Fruit fly (Drosophila melanogaster): ENCODE data around the gene CG10237.

The CG10237 gene

DNA sequence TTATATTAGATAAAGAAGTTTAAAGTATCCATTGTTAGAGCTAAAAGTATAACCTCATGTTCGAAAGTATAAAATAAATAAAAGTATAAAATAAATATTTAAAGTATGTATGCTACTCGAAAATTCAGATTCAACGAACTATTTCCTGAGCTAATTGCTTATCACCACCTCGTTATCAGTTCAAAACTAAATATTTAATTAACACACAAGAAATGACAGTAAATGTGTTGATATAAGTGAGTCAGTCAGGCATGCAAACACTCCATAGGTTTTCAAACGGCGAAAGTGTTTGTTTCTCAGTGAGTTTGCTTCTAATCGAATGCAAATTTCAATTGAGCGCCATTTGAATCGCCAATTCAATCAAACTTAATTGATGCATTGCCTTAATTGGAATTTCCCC lies 8.3 kb downstream of the CG10237 start (continued):
- TF ChIP-seq NFAT (GFP tag; IDR thresholded peaks at IDR 0.05) (no peak), CG18764 (GFP tag; optimal IDR thresholded peaks at IDR 0.05) (peak; percentile 12), oc (tag; optimal IDR thresholded peaks at IDR 0.05) (no peak), Drgx (GFP tag; IDR thresholded peaks at IDR 0.05) (no peak), Fer3 (tag; optimal IDR thresholded peaks at IDR 0.05) (peak; percentile 34), Bgb (GFP tag; IDR thresholded peaks at IDR 0.05; ENCODE audit: partially characterized antibody) (no peak), Bdp1 (GFP tag; optimal IDR thresholded peaks at IDR 0.05) (no peak), Dip3 (GFP tag; optimal IDR thresholded peaks at IDR 0.05) (no peak), mirr (GFP tag; optimal IDR thresholded peaks at IDR 0.05) (peak; percentile 72), CG3407 (GFP tag; optimal IDR thresholded peaks at IDR 0.05) (peak; percentile 83), ind (GFP tag; optimal IDR thresholded peaks at IDR 0.05) (no peak), fd64A (GFP tag; optimal IDR thresholded peaks at IDR 0.05) (peak; percentile 79), bbx (GFP tag; IDR thresholded peaks at IDR 0.05; ENCODE audit: partially characterized antibody) (no peak), da (GFP tag; optimal IDR thresholded peaks at IDR 0.05) (no peak), sug (tag; optimal IDR thresholded peaks at IDR 0.05) (peak; percentile 30), lilli (GFP tag; optimal IDR thresholded peaks at IDR 0.05) (no peak), fd102C (GFP tag; optimal IDR thresholded peaks at IDR 0.05) (peak; percentile 79), Dad (GFP tag; optimal IDR thresholded peaks at IDR 0.05) (no peak), lmd (GFP tag; IDR thresholded peaks at IDR 0.05) (no peak), bsh (GFP tag; optimal IDR thresholded peaks at IDR 0.05) (peak in 1 of 2 experiments; percentile 61), CG17385 (GFP tag; optimal IDR thresholded peaks at IDR 0.05) (peak; percentile 55), chif (GFP tag; optimal IDR thresholded peaks at IDR 0.05) (peak in 1 of 2 experiments; percentile 3), CG10565 (GFP tag; optimal IDR thresholded peaks at IDR 0.05) (no peak), D19B (GFP tag; optimal IDR thresholded peaks at IDR 0.05) (no peak), CG18011 (GFP tag; optimal IDR thresholded peaks at IDR 0.05) (no peak), twi (tag; optimal IDR thresholded peaks at IDR 0.05) (no peak), trh (GFP tag; optimal IDR thresholded peaks at IDR 0.05) (no peak), Atf3 (GFP tag; optimal IDR thresholded peaks at IDR 0.05) (no peak), cg (GFP tag; optimal IDR thresholded peaks at IDR 0.05) (no peak), MESR4 (GFP tag; optimal IDR thresholded peaks at IDR 0.05) (no peak), CG18262 (tag; optimal IDR thresholded peaks at IDR 0.05) (peak; percentile 67), Tbp (GFP tag; optimal IDR thresholded peaks at IDR 0.05) (no peak), NfI (GFP tag; optimal IDR thresholded peaks at IDR 0.05) (no peak), trem (tag; optimal IDR thresholded peaks at IDR 0.05) (peak; percentile 53), CG11723 (GFP tag; optimal IDR thresholded peaks at IDR 0.05) (peak; percentile 28), cad (GFP tag; optimal IDR thresholded peaks at IDR 0.05) (no peak), disco-r (GFP tag; optimal IDR thresholded peaks at IDR 0.05) (no peak), h (optimal IDR thresholded peaks at IDR 0.05) (no peak), sens (GFP tag) (peak; percentile 77), amos (GFP tag; IDR thresholded peaks at IDR 0.05; ENCODE audit: partially characterized antibody) (no peak), sima (GFP tag; optimal IDR thresholded peaks at IDR 0.05) (no peak), Ets65A (GFP tag) (no peak), salm (tag; optimal IDR thresholded peaks at IDR 0.05) (peak; percentile 83), hb (GFP tag; IDR thresholded peaks at IDR 0.05; ENCODE audit: partially characterized antibody) (no peak), Dll (GFP tag; IDR thresholded peaks at IDR 0.05; ENCODE audit: partially characterized antibody) (no peak), slou (GFP tag; optimal IDR thresholded peaks at IDR 0.05) (no peak), CG4617 (GFP tag; optimal IDR thresholded peaks at IDR 0.05; ENCODE audit: borderline replicate concordance) (no peak), HHEX (GFP tag; optimal IDR thresholded peaks at IDR 0.05) (peak; percentile 45), HLHmδ (GFP tag; optimal IDR thresholded peaks at IDR 0.05) (peak; percentile 73), CG12299 (tag; optimal IDR thresholded peaks at IDR 0.05) (peak; percentile 22), Hand (GFP tag; optimal IDR thresholded peaks at IDR 0.05) (no peak), HLH3B (GFP tag; IDR thresholded peaks at IDR 0.05) (no peak)
